Worm (Caenorhabditis elegans) whole organism, L2 larva: ENCODE measurements around the gene gst-13.

Experiments used
- C34F6.9 ChIP-seq: fragments of 150-350 bp; optimal IDR thresholded peaks from 2 replicates; lab custom pipeline; 2014; ENCODE audit warnings: missing biosample characterization, missing genetic modification characterization
- F13H6.1 ChIP-seq: sonication (generic microtip); optimal IDR thresholded peaks from 2 replicates; lab custom pipeline; 2016; ENCODE audit warnings: missing genetic modification characterization, missing compliant biosample characterization
- R02D3.7 ChIP-seq: fragments of 150-350 bp; optimal IDR thresholded peaks from 2 replicates; lab custom pipeline; 2014; ENCODE audit warnings: missing biosample characterization, missing genetic modification characterization
- Y55F3AM.14 ChIP-seq: fragments of 200-800 bp; sonication (Bioruptor generic); optimal IDR thresholded peaks from 2 replicates; lab custom pipeline; 2018; ENCODE audit warnings: mild to moderate bottlenecking, missing genetic modification characterization, missing compliant biosample characterization
- alr-1 ChIP-seq: fragments of 150-350 bp; optimal IDR thresholded peaks from 2 replicates; lab custom pipeline; 2014; ENCODE audit warnings: missing biosample characterization, missing genetic modification characterization
- aly-2 ChIP-seq: fragments of 150-350 bp; optimal IDR thresholded peaks from 2 replicates; lab custom pipeline; 2014; ENCODE audit warnings: missing biosample characterization, missing genetic modification characterization
- ama-1 ChIP-seq: fragments of 150-350 bp; optimal IDR thresholded peaks from 2 replicates; lab custom pipeline; 2018; ENCODE audit warnings: inconsistent platforms
- blmp-1 ChIP-seq: sonication (generic microtip); optimal IDR thresholded peaks from 2 replicates; lab custom pipeline; 2017; ENCODE audit warnings: missing genetic modification characterization, mild to moderate bottlenecking, missing compliant biosample characterization, antibody characterized with exemption, moderate library complexity; ENCODE audit not compliant: insufficient read depth
- ceh-16 ChIP-seq: fragments of 150-350 bp; optimal IDR thresholded peaks from 2 replicates; lab custom pipeline; 2014; ENCODE audit warnings: missing biosample characterization, missing genetic modification characterization
- ceh-82 ChIP-seq: fragments of 150-350 bp; optimal IDR thresholded peaks from 2 replicates; lab custom pipeline; 2014; ENCODE audit warnings: missing biosample characterization, missing genetic modification characterization
- dmd-4 ChIP-seq: sonication (generic microtip); optimal IDR thresholded peaks from 2 replicates; lab custom pipeline; 2017; ENCODE audit warnings: missing biosample characterization, missing genetic modification characterization
- egl-27 ChIP-seq: sonication (generic microtip); optimal IDR thresholded peaks from 3 replicates; lab custom pipeline; 2017; ENCODE audit warnings: missing biosample characterization, missing genetic modification reagents, missing genetic modification characterization
- elt-1 ChIP-seq: fragments of 150-350 bp; optimal IDR thresholded peaks from 2 replicates; lab custom pipeline; 2014; ENCODE audit warnings: missing biosample characterization, missing genetic modification characterization
- fos-1 ChIP-seq: fragments of 150-350 bp; optimal IDR thresholded peaks from 2 replicates; lab custom pipeline; 2014; ENCODE audit warnings: missing biosample characterization, missing genetic modification characterization
- gmeb-1 ChIP-seq: fragments of 150-350 bp; optimal IDR thresholded peaks from 2 replicates; lab custom pipeline; 2014; ENCODE audit warnings: missing biosample characterization, missing genetic modification characterization
- lin-11 ChIP-seq: fragments of 150-350 bp; sonication (generic microtip); optimal IDR thresholded peaks from 2 replicates; lab custom pipeline; 2014; ENCODE audit warnings: missing biosample characterization, missing genetic modification characterization, inconsistent platforms, mixed read lengths
- lin-13 ChIP-seq: fragments of 150-350 bp; optimal IDR thresholded peaks from 2 replicates; lab custom pipeline; 2014; ENCODE audit warnings: missing biosample characterization, missing genetic modification reagents, missing genetic modification characterization
- lin-39 ChIP-seq: fragments of 150-350 bp; optimal IDR thresholded peaks from 2 replicates; lab custom pipeline; 2014; ENCODE audit warnings: missing biosample characterization, missing genetic modification reagents, missing genetic modification characterization
- lsy-2 ChIP-seq, 2 experiments: fragments of 150-350 bp in 1 of 2; sonication (generic microtip) in 1 of 2; optimal IDR thresholded peaks; 2 replicates each; lab custom pipeline; 2014 to 2017; ENCODE audit warnings: missing biosample characterization in 2 of 2, missing genetic modification characterization in 2 of 2
- mab-5 ChIP-seq: fragments of 150-350 bp; optimal IDR thresholded peaks from 2 replicates; lab custom pipeline; 2014; ENCODE audit warnings: missing biosample characterization, missing genetic modification characterization
- mbf-1 ChIP-seq: sonication (generic microtip); optimal IDR thresholded peaks from 2 replicates; lab custom pipeline; 2017; ENCODE audit warnings: missing biosample characterization, missing genetic modification characterization
- mdl-1 ChIP-seq, 2 experiments: fragments of 150-350 bp in 1 of 2; sonication (generic microtip) in 1 of 2; optimal IDR thresholded peaks; 2 replicates each; lab custom pipeline; 2017; ENCODE audit warnings: missing biosample characterization in 2 of 2, missing genetic modification characterization in 2 of 2
- nhr-10 ChIP-seq: sonication (generic microtip); optimal IDR thresholded peaks from 2 replicates; lab custom pipeline; 2017; ENCODE audit warnings: missing biosample characterization, missing genetic modification characterization
- nhr-11 ChIP-seq: fragments of 150-350 bp; optimal IDR thresholded peaks from 2 replicates; lab custom pipeline; 2014; ENCODE audit warnings: missing biosample characterization, missing genetic modification characterization
- nhr-12 ChIP-seq: fragments of 150-350 bp; optimal IDR thresholded peaks from 2 replicates; lab custom pipeline; 2014; ENCODE audit warnings: missing biosample characterization, missing genetic modification characterization
- nhr-129 ChIP-seq: fragments of 150-350 bp; optimal IDR thresholded peaks from 2 replicates; lab custom pipeline; 2014; ENCODE audit warnings: missing biosample characterization, missing genetic modification characterization
- nhr-21 ChIP-seq: fragments of 150-350 bp; optimal IDR thresholded peaks from 2 replicates; lab custom pipeline; 2014; ENCODE audit warnings: missing biosample characterization, missing genetic modification characterization
- nhr-23 ChIP-seq: fragments of 150-350 bp; optimal IDR thresholded peaks from 2 replicates; lab custom pipeline; 2014; ENCODE audit warnings: missing biosample characterization, missing genetic modification reagents, missing genetic modification characterization
- nhr-237 ChIP-seq: fragments of 150-350 bp; optimal IDR thresholded peaks from 2 replicates; lab custom pipeline; 2014; ENCODE audit warnings: missing biosample characterization, missing genetic modification characterization
- nhr-25 ChIP-seq: fragments of 150-350 bp; sonication (generic microtip); optimal IDR thresholded peaks from 3 replicates; lab custom pipeline; 2014; ENCODE audit warnings: missing biosample characterization, missing genetic modification characterization
- nhr-77 ChIP-seq: fragments of 150-350 bp; optimal IDR thresholded peaks from 2 replicates; lab custom pipeline; 2014; ENCODE audit warnings: missing biosample characterization, missing genetic modification characterization
- sem-4 ChIP-seq: fragments of 150-350 bp; optimal IDR thresholded peaks from 2 replicates; lab custom pipeline; 2014; ENCODE audit warnings: missing biosample characterization, missing genetic modification reagents, missing genetic modification characterization
- skn-1 ChIP-seq: sonication (generic microtip); optimal IDR thresholded peaks from 2 replicates; lab custom pipeline; 2017; ENCODE audit warnings: missing biosample characterization, missing genetic modification characterization
- sma-3 ChIP-seq: sonication (generic microtip); optimal IDR thresholded peaks from 2 replicates; lab custom pipeline; 2016; ENCODE audit warnings: missing genetic modification reagents, missing genetic modification characterization, missing compliant biosample characterization
- sma-9 ChIP-seq, 2 experiments: fragments of 150-350 bp in 1 of 2; sonication (generic microtip) in 1 of 2; optimal IDR thresholded peaks; 2 replicates each; lab custom pipeline; 2014 to 2016; ENCODE audit warnings: missing genetic modification characterization in 2 of 2, mild to moderate bottlenecking in 1 of 2, missing biosample characterization in 1 of 2, missing compliant biosample characterization in 1 of 2, missing genetic modification reagents in 1 of 2, moderate library complexity in 1 of 2
- snpc-4 ChIP-seq: fragments of 150-350 bp; optimal IDR thresholded peaks from 2 replicates; lab custom pipeline; 2014; ENCODE audit warnings: missing biosample characterization, missing genetic modification characterization
- unc-39 ChIP-seq: fragments of 150-350 bp; optimal IDR thresholded peaks from 2 replicates; lab custom pipeline; 2014; ENCODE audit warnings: missing biosample characterization, missing genetic modification characterization
- unc-55 ChIP-seq: fragments of 150-350 bp; sonication (generic microtip); optimal IDR thresholded peaks from 3 replicates; lab custom pipeline; 2014; ENCODE audit warnings: missing biosample characterization, missing genetic modification reagents, missing genetic modification characterization
- unc-62 ChIP-seq: fragments of 150-350 bp; optimal IDR thresholded peaks from 2 replicates; lab custom pipeline; 2014; ENCODE audit warnings: missing biosample characterization, missing genetic modification reagents, missing genetic modification characterization
- ztf-1 ChIP-seq: fragments of 200-800 bp; sonication (Bioruptor generic); conservative IDR thresholded peaks from 2 replicates; pipeline ENCODE4 v1.3.6; 2022; ENCODE audit warnings: missing genetic modification characterization, missing compliant biosample characterization
- ztf-4 ChIP-seq: fragments of 150-350 bp; optimal IDR thresholded peaks from 2 replicates; lab custom pipeline; 2014; ENCODE audit warnings: missing biosample characterization, missing genetic modification characterization

The gst-13 gene

DNA sequence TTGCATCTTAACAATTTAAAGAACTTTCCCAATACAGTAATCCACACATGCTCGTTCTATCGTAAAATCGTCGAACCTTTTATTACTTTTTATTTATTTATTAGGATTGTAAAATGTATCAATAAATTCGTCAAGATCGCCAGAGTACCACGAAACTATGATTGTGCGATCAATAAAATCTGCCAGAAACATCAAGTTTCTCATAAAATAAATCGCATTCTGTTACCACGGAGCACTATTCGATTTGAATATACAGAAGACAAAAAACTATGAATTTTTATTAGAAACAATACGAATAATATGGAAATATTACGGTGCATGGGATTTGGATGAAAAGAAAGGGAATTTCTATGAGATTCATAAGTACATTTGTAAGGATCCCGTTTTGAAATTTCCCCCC, 35.5 kb downstream of the gst-13 start, which contains the start of gene C01G6.2:
Gene C01G6.2 (plus strand): TSS at position 301 of the 400 bp plus-strand sequence.
- no peak for TF ChIP-seq nhr-129
- no peak for TF ChIP-seq unc-39 (tag; lab: Kevin White, UChicago)
- no peak for TF ChIP-seq alr-1 (tag; lab: Kevin White, UChicago)
- no peak for TF ChIP-seq lin-13 (GFP tag; lab: Kevin White, UChicago)
- no peak for TF ChIP-seq sma-9 (GFP tag; optimal IDR thresholded peaks at IDR 0.05; lab: Kevin White, UChicago)
- no peak for TF ChIP-seq sma-9 (tag; optimal IDR thresholded peaks at IDR 0.05; lab: Kevin White, UChicago)
- TF ChIP-seq nhr-25 (tag; lab: Kevin White, UChicago) = no peak
- TF ChIP-seq snpc-4 = no peak
- no peak for TF ChIP-seq sem-4
- TF ChIP-seq nhr-12 = no peak
- TF ChIP-seq egl-27 = no peak
- TF ChIP-seq skn-1 (tag; lab: Kevin White, UChicago) = no peak
- no peak for TF ChIP-seq sma-3 (GFP tag; lab: Kevin White, UChicago)
- no peak for TF ChIP-seq mab-5 (tag; lab: Kevin White, UChicago)
- no peak for TF ChIP-seq nhr-237 (tag; lab: Kevin White, UChicago)
- TF ChIP-seq ceh-16 (tag; lab: Kevin White, UChicago) = no peak
- TF ChIP-seq fos-1 = no peak
- TF ChIP-seq unc-62 = no peak
- no peak for TF ChIP-seq ztf-1

ce11 chrII:9268983-9269382, 37.7 kb downstream of the gst-13 start:
- TF ChIP-seq alr-1 (tag; lab: Kevin White, UChicago) = no peak
- no peak for TF ChIP-seq unc-62
- no peak for TF ChIP-seq blmp-1
- TF ChIP-seq ztf-1 = no peak
- TF ChIP-seq gmeb-1 (tag; lab: Kevin White, UChicago) = no peak
- no peak for TF ChIP-seq mbf-1 (tag; lab: Kevin White, UChicago)
- no peak for TF ChIP-seq nhr-10
- TF ChIP-seq nhr-23 (tag; lab: Kevin White, UChicago) = no peak
- TF ChIP-seq unc-39 (tag; lab: Kevin White, UChicago) = no peak
- TF ChIP-seq ceh-82 (tag; lab: Kevin White, UChicago) = no peak
- TF ChIP-seq fos-1 = no peak
- no peak for TF ChIP-seq skn-1 (tag; lab: Kevin White, UChicago)
- TF ChIP-seq nhr-21 = no peak
- TF ChIP-seq C34F6.9 (tag; lab: Kevin White, UChicago) = no peak
- no peak for TF ChIP-seq ceh-16 (tag; lab: Kevin White, UChicago)
- no peak for TF ChIP-seq nhr-77 (tag; lab: Kevin White, UChicago)
- no peak for TF ChIP-seq unc-55 (GFP tag; lab: Kevin White, UChicago)
- no peak for TF ChIP-seq nhr-129
- no peak for TF ChIP-seq R02D3.7 (tag; lab: Kevin White, UChicago)

DNA sequence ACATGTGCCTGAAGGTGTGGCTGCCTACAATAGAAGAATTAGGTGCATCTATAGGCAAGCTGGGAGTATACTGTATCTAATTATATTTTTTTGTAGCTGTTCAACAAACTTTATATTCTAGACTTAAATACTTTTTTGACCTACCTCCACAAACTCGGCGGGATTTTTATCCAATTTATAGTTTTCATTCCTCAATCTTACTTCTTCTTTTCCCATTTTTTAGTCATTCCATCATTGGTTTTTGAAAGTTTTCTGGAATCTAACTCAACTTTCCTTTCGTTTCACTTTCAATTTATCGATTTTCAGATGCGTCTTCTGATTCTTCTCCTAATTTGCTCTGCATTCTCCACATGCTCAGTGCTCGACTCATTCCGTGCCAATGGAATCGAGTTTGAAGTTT, 38.3 kb downstream of the gst-13 start, which contains the start of gene C01G6.3:
Gene C01G6.3 (plus strand): TSS at position 301 of the 400 bp plus-strand sequence.
- TF ChIP-seq elt-1 (tag; lab: Kevin White, UChicago) (no peak), aly-2 (tag; lab: Kevin White, UChicago) (no peak), nhr-129 (no peak), gmeb-1 (tag; lab: Kevin White, UChicago) (no peak), lin-39 (tag; lab: Kevin White, UChicago) (no peak)

DNA sequence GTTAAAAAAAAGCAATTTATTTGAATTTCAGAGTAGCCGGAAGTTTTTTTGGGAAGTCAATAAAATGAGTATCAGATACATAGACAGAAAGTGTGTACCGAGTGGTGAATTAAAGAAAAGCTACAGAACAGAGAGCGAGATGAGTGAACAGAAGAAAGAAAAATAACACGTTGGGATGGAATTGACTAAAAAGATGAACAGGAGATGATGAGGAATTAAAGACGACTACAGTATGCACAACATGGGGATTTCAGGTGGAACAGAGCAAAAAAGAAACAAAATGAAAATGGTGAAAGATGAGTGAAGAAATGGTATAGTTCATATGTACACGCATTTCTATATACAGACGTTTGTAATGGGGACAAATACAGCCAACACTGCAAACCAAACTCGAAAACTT, 40.0 kb downstream of the gst-13 start:
- TF ChIP-seq blmp-1 (no peak), lin-11 (tag; lab: Kevin White, UChicago) (no peak), R02D3.7 (tag; lab: Kevin White, UChicago) (no peak), nhr-12 (no peak), sma-3 (GFP tag; lab: Kevin White, UChicago) (no peak), unc-55 (GFP tag; lab: Kevin White, UChicago) (no peak), unc-39 (tag; lab: Kevin White, UChicago) (no peak), mdl-1 (tag; optimal IDR thresholded peaks at IDR 0.05; lab: Kevin White, UChicago) (no peak), nhr-237 (tag; lab: Kevin White, UChicago) (no peak), lin-39 (tag; lab: Kevin White, UChicago) (no peak), Y55F3AM.14 (GFP tag; lab: Kevin White, UChicago) (no peak), dmd-4 (no peak), ama-1 (lab: Kevin White, UChicago) (no peak), lsy-2 (tag; optimal IDR thresholded peaks at IDR 0.05; lab: Kevin White, UChicago) (no peak), nhr-11 (tag; lab: Kevin White, UChicago) (no peak), F13H6.1 (no peak), unc-62 (no peak), ztf-4 (tag; lab: Kevin White, UChicago) (no peak), nhr-77 (tag; lab: Kevin White, UChicago) (no peak), nhr-23 (tag; lab: Kevin White, UChicago) (no peak)
